Worm (Caenorhabditis elegans): ENCODE data around the gene hsp-90.

The hsp-90 gene

ce11 chrV:14734187-14734765, 49.6 kb downstream of the hsp-90 start, which contains the start of gene unc-61:
unc-61 (minus strand) TSS chrV:14734237.
- peak; percentile 89 for TF ChIP-seq aha-1 (tag)
- TF ChIP-seq lin-38 (GFP tag; IDR thresholded peaks at IDR 0.05): peak; percentile 85; the same call in 1 of the 2 replicates
- no peak for TF ChIP-seq rbr-2 (tag; optimal IDR thresholded peaks at IDR 0.05)
- TF ChIP-seq R02D3.7 (tag; optimal IDR thresholded peaks at IDR 0.05): peak; percentile 52
- TF ChIP-seq egl-27 (tag; optimal IDR thresholded peaks at IDR 0.05): no peak
- TF ChIP-seq nhr-6 (tag; optimal IDR thresholded peaks at IDR 0.05): peak; percentile 87
- TF ChIP-seq aly-2 (tag; optimal IDR thresholded peaks at IDR 0.05): no peak
- TF ChIP-seq lin-1 (GFP tag; IDR thresholded peaks at IDR 0.05): no peak
- no peak for TF ChIP-seq F26F4.8 (GFP tag; conservative IDR thresholded peaks at IDR 0.05)
- TF ChIP-seq lir-3 (tag; optimal IDR thresholded peaks at IDR 0.05): no peak
- no peak for TF ChIP-seq ceh-28 (tag; optimal IDR thresholded peaks at IDR 0.05)
- TF ChIP-seq mes-2 (tag; optimal IDR thresholded peaks at IDR 0.05; ENCODE audit: poor library complexity, severe bottlenecking): peak; percentile 35
- no peak for TF ChIP-seq duxl-1 (tag; optimal IDR thresholded peaks at IDR 0.05; ENCODE audit: poor library complexity)
- peak; percentile 27 for TF ChIP-seq ces-1 (GFP tag; optimal IDR thresholded peaks at IDR 0.05)
- TF ChIP-seq dpl-1 (GFP tag; optimal IDR thresholded peaks at IDR 0.05): peak; percentile 84

ce11 chrV:14736851-14737250, 52.1 kb downstream of the hsp-90 start, which contains the start of gene Y50E8A.5:
Y50E8A.5 (minus strand) TSS chrV:14736951.
- TF ChIP-seq nhr-41 (GFP tag; IDR thresholded peaks at IDR 0.05) (no peak), F37D6.2 (tag; optimal IDR thresholded peaks at IDR 0.05) (no peak), Y75B8A.6 (GFP tag; IDR thresholded peaks at IDR 0.05) (no peak), gei-8 (GFP tag; optimal IDR thresholded peaks at IDR 0.05) (no peak)

Measured in whole organism, L4 larva.